Fruit fly (Drosophila melanogaster): ENCODE measurements around the gene RacGAP84C.

DNA sequence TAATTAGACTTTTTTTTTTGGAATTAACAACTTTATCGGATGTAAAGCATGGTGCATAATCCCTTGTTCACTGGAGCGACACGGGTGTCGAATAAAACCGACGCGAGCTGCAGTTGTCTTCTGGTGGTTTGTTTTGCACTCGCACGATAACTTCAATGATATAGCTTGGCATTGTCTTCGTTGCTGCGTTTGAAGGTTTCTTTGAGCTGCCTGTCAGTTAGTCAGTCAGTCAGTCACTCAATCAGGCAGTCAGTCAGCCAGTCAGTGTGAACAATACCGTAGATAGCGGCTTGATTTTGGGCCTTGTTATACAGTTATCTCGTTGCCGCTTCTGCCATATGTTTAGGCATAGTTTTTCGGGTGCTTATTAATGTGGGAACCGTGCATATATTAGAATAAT lies 26.2 kb upstream of the RacGAP84C start:
- TF ChIP-seq OdsH (GFP tag; optimal IDR thresholded peaks at IDR 0.05): no peak
- no peak for TF ChIP-seq Sp1 (GFP tag; optimal IDR thresholded peaks at IDR 0.05)
- TF ChIP-seq CG32264 (GFP tag; optimal IDR thresholded peaks at IDR 0.05): no peak
